Worm (Caenorhabditis elegans) whole organism, L3 larva: ENCODE data around the gene R02F11.11.

Source experiments
- egl-27 ChIP-seq: sonication (generic microtip); optimal IDR thresholded peaks from 4 replicates; lab custom pipeline; 2017; ENCODE audit warnings: missing biosample characterization, missing genetic modification reagents, missing genetic modification characterization
- lin-15B ChIP-seq: fragments of 150-350 bp; optimal IDR thresholded peaks from 2 replicates; lab custom pipeline; 2014; ENCODE audit warnings: missing biosample characterization, missing genetic modification characterization
- lin-39 ChIP-seq: fragments of 150-350 bp; optimal IDR thresholded peaks from 2 replicates; lab custom pipeline; 2018; ENCODE audit warnings: missing biosample characterization, missing genetic modification reagents, missing genetic modification characterization
- nhr-11 ChIP-seq: fragments of 150-350 bp; optimal IDR thresholded peaks from 2 replicates; lab custom pipeline; 2014; ENCODE audit warnings: missing biosample characterization, missing genetic modification characterization
- nhr-25 ChIP-seq: sonication (generic microtip); optimal IDR thresholded peaks from 2 replicates; lab custom pipeline; 2017; ENCODE audit warnings: missing biosample characterization, missing genetic modification characterization
- pha-4 ChIP-seq: fragments of 150-350 bp; optimal IDR thresholded peaks from 2 replicates; lab custom pipeline; 2014; ENCODE audit warnings: missing biosample characterization, missing genetic modification reagents, missing genetic modification characterization
- unc-39 ChIP-seq: sonication (generic microtip); optimal IDR thresholded peaks from 4 replicates; lab custom pipeline; 2017; ENCODE audit warnings: missing biosample characterization, missing genetic modification characterization

ce11 chrV:4775140-4775539, 16.5 kb upstream of the R02F11.11 start:
- TF ChIP-seq unc-39 (tag; lab: Kevin White, UChicago) (no peak), nhr-25 (tag; lab: Kevin White, UChicago) (no peak), lin-39 (tag; lab: Kevin White, UChicago) (peak; percentile 38), pha-4 (tag; lab: Kevin White, UChicago) (no peak), nhr-11 (tag; lab: Kevin White, UChicago) (no peak), lin-15B (tag; lab: Kevin White, UChicago) (no peak), egl-27 (no peak)
